Fruit fly (Drosophila melanogaster): ENCODE results near the gene CG33509.
A peak's percentile ranks its signal among the peaks of the same experiment; 100 is the strongest.

CG33509 gene

DNA sequence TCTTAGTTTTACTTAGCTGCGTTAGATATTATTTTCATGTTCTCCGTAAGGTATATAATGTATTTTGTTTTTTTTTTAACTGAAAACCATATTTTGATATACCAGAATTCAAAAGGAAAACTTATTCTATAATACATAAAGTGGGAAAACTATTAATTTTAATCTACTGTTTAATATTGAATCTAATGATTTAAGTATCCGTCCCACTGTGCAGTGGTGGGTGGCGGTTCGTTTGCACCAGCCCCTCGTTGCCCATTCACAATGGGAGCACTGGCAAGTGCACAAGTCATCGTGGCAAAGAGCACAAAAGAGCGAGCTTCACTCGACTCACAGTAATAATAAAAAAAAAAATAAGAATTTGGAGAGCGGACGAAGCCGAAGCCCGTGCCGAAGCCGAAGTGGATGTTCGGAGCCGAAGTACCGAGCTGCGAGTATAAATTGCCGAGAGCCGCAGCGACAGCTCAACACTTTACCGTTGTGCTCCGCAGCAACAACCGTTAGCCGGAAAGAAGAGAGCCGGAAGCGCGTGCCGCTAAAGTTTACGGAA, 10.2 kb upstream of the CG33509 start, which contains the start of gene CG34136 (continued):
- TF ChIP-seq CG10979 (tag; optimal IDR thresholded peaks at IDR 0.05) (peak; percentile 50), ewg (GFP tag; optimal IDR thresholded peaks at IDR 0.05) (no peak), ssp (GFP tag; IDR thresholded peaks at IDR 0.05) (no peak), emc (GFP tag; optimal IDR thresholded peaks at IDR 0.05) (no peak), Max (GFP tag; optimal IDR thresholded peaks at IDR 0.05) (no peak), Bdp1 (GFP tag; optimal IDR thresholded peaks at IDR 0.05) (no peak), Doc2 (GFP tag; IDR thresholded peaks at IDR 0.05) (no peak), ci (GFP tag; IDR thresholded peaks at IDR 0.05) (peak; percentile 29; the same call in 1 of the 3 replicates), CG10209 (GFP tag; optimal IDR thresholded peaks at IDR 0.05) (peak; percentile 8), Bgb (GFP tag; IDR thresholded peaks at IDR 0.05; ENCODE audit: partially characterized antibody) (no peak; the same call in 1 of the 2 replicates), MBD-R2 (GFP tag; IDR thresholded peaks at IDR 0.05) (peak; percentile 6; the same call in 1 of the 2 replicates), unc-4 (GFP tag; IDR thresholded peaks at IDR 0.05; ENCODE audit: partially characterized antibody) (0 out of 2 replicates have a peak, but pooled peaks have one; percentile 20), CG10267 (tag; optimal IDR thresholded peaks at IDR 0.05) (peak; percentile 28), CG10321 (GFP tag; IDR thresholded peaks at IDR 0.05) (no peak), HLH54F (GFP tag; optimal IDR thresholded peaks at IDR 0.05) (no peak), da (GFP tag; optimal IDR thresholded peaks at IDR 0.05) (no peak), bowl (GFP tag; IDR thresholded peaks at IDR 0.05) (no peak; the same call in 1 of the 2 replicates), mld (GFP tag; IDR thresholded peaks at IDR 0.05; ENCODE audit: partially characterized antibody) (no peak), CG4328 (GFP tag; optimal IDR thresholded peaks at IDR 0.05) (no peak), CG18764 (GFP tag; optimal IDR thresholded peaks at IDR 0.05) (peak; percentile 31), sug (tag; optimal IDR thresholded peaks at IDR 0.05) (no peak), dpn (GFP tag; optimal IDR thresholded peaks at IDR 0.05) (peak in 1 of 2 experiments; percentile 41), Spps (tag; optimal IDR thresholded peaks at IDR 0.05) (no peak), psq (GFP tag; optimal IDR thresholded peaks at IDR 0.05) (no peak), Camta (GFP tag; optimal IDR thresholded peaks at IDR 0.05) (no peak), CG16813 (GFP tag; IDR thresholded peaks at IDR 0.05; ENCODE audit: partially characterized antibody) (no peak), CG32532 (GFP tag; IDR thresholded peaks at IDR 0.05) (no peak; the same call in 1 of the 2 replicates), cwo (GFP tag; optimal IDR thresholded peaks at IDR 0.05) (peak; percentile 22), nerfin-1 (tag; optimal IDR thresholded peaks at IDR 0.05) (no peak), CG11398 (GFP tag; optimal IDR thresholded peaks at IDR 0.05) (no peak), CG9932 (GFP tag; IDR thresholded peaks at IDR 0.05) (no peak), sima (GFP tag; optimal IDR thresholded peaks at IDR 0.05) (no peak), NFAT (GFP tag; IDR thresholded peaks at IDR 0.05) (no peak), CG12659 (GFP tag; optimal IDR thresholded peaks at IDR 0.05) (peak; percentile 38), E2f1 (GFP tag; IDR thresholded peaks at IDR 0.05) (peak; percentile 26; the same call in 1 of the 2 replicates), Elba2 (GFP tag; optimal IDR thresholded peaks at IDR 0.05) (no peak), caup (GFP tag; optimal IDR thresholded peaks at IDR 0.05; ENCODE audit: severe bottlenecking) (no peak), Opbp (GFP tag; IDR thresholded peaks at IDR 0.05; ENCODE audit: partially characterized antibody) (no peak), CG8478 (optimal IDR thresholded peaks at IDR 0.05) (no peak), chm (GFP tag; IDR thresholded peaks at IDR 0.05) (no peak), bbx (GFP tag; IDR thresholded peaks at IDR 0.05; ENCODE audit: partially characterized antibody) (peak; percentile 25; the same call in 1 of the 2 replicates), tap (tag; optimal IDR thresholded peaks at IDR 0.05) (no peak), pfk (GFP tag; optimal IDR thresholded peaks at IDR 0.05) (no peak), cato (GFP tag; optimal IDR thresholded peaks at IDR 0.05; ENCODE audit: borderline replicate concordance) (no peak), abd-A (tag; optimal IDR thresholded peaks at IDR 0.05) (no peak), Lhr (GFP tag; optimal IDR thresholded peaks at IDR 0.05) (no peak), CkIIα-i1 (GFP tag; IDR thresholded peaks at IDR 0.05) (no peak), stc (GFP tag; IDR thresholded peaks at IDR 0.05) (no peak), CHES-1-like (GFP tag; optimal IDR thresholded peaks at IDR 0.05) (no peak), HLHmδ (GFP tag; optimal IDR thresholded peaks at IDR 0.05) (no peak)
